Worm (Caenorhabditis elegans) whole organism, L4 larva: ENCODE data around the gene W01D2.6.

ENCODE experiments used
- D1046.2 ChIP-seq: fragments of 200-800 bp; sonication (Bioruptor generic); IDR thresholded peaks from 2 replicates; pipeline ENCODE4 v1.3.6; 2022; ENCODE audit warnings: missing genetic modification characterization, missing compliant biosample characterization
- F49E8.2 ChIP-seq: sonication (generic microtip); optimal IDR thresholded peaks from 2 replicates; lab custom pipeline; 2016; ENCODE audit warnings: missing compliant biosample characterization, mild to moderate bottlenecking, missing genetic modification characterization, borderline replicate concordance
- R02D3.7 ChIP-seq: fragments of 150-350 bp; sonication (generic microtip); optimal IDR thresholded peaks from 3 replicates; lab custom pipeline; 2014; ENCODE audit warnings: missing biosample characterization, missing genetic modification characterization
- T20F7.1 ChIP-seq: fragments of 200-800 bp; sonication (Bioruptor generic); optimal IDR thresholded peaks from 2 replicates; lab custom pipeline; 2018; ENCODE audit warnings: mild to moderate bottlenecking, missing genetic modification characterization, missing compliant biosample characterization
- T26A8.4 ChIP-seq: fragments of 200-800 bp; sonication (Bioruptor generic); IDR thresholded peaks from 2 replicates; pipeline ENCODE4 v1.3.6; 2022; ENCODE audit warnings: missing genetic modification characterization, missing compliant biosample characterization
- Y75B8A.6 ChIP-seq: fragments of 200-800 bp; sonication (Bioruptor generic); IDR thresholded peaks from 2 replicates; pipeline ENCODE4 v1.3.6; 2022; ENCODE audit warnings: missing genetic modification reagents, missing genetic modification characterization, missing compliant biosample characterization
- aha-1 ChIP-seq: fragments of 150-350 bp; peaks from one replicate; lab custom pipeline; 2014; ENCODE audit warnings: missing biosample characterization, missing genetic modification characterization
- ceh-20 ChIP-seq: fragments of 200-800 bp; sonication (Bioruptor generic); IDR thresholded peaks from 2 replicates; pipeline ENCODE4 v1.3.6; 2022; ENCODE audit warnings: missing genetic modification reagents, missing genetic modification characterization, missing compliant biosample characterization
- ceh-28 ChIP-seq: fragments of 150-350 bp; optimal IDR thresholded peaks from 2 replicates; lab custom pipeline; 2014; ENCODE audit warnings: missing biosample characterization, missing genetic modification reagents, missing genetic modification characterization
- ctbp-1 ChIP-seq: fragments of 200-800 bp; sonication (Bioruptor generic); IDR thresholded peaks from 2 replicates; pipeline ENCODE4 v1.3.6; 2022; ENCODE audit warnings: missing genetic modification reagents, missing genetic modification characterization, missing compliant biosample characterization
- dmd-6 ChIP-seq: fragments of 200-800 bp; sonication (Bioruptor generic); IDR thresholded peaks from 2 replicates; pipeline ENCODE4 v1.3.6; 2022; ENCODE audit warnings: missing genetic modification reagents, missing genetic modification characterization, missing compliant biosample characterization
- dmd-8 ChIP-seq: fragments of 200-800 bp; sonication (Bioruptor generic); IDR thresholded peaks from 2 replicates; pipeline ENCODE4 v1.3.6; 2022; ENCODE audit warnings: missing genetic modification characterization, missing compliant biosample characterization
- dmd-9 ChIP-seq: fragments of 200-800 bp; sonication (Bioruptor generic); IDR thresholded peaks from 2 replicates; pipeline ENCODE4 v1.3.6; 2022; ENCODE audit warnings: missing genetic modification reagents, missing genetic modification characterization, missing compliant biosample characterization
- dpl-1 ChIP-seq: fragments of 150-350 bp; optimal IDR thresholded peaks from 2 replicates; lab custom pipeline; 2014; ENCODE audit warnings: missing biosample characterization, missing genetic modification reagents, missing genetic modification characterization
- duxl-1 ChIP-seq: sonication (generic microtip); optimal IDR thresholded peaks from 2 replicates; lab custom pipeline; 2016; ENCODE audit warnings: mild to moderate bottlenecking, missing genetic modification characterization, moderate library complexity, missing compliant biosample characterization; ENCODE audit not compliant: poor library complexity
- egl-43 ChIP-seq: fragments of 200-800 bp; sonication (Bioruptor generic); IDR thresholded peaks from 2 replicates; pipeline ENCODE4 v1.3.6; 2022; ENCODE audit warnings: missing genetic modification reagents, missing genetic modification characterization, missing compliant biosample characterization
- hlh-11 ChIP-seq: fragments of 200-800 bp; sonication (Bioruptor generic); optimal IDR thresholded peaks from 2 replicates; lab custom pipeline; 2018; ENCODE audit warnings: mild to moderate bottlenecking, missing genetic modification characterization, missing compliant biosample characterization
- lim-7 ChIP-seq: fragments of 200-800 bp; sonication (Bioruptor generic); IDR thresholded peaks from 2 replicates; pipeline ENCODE4 v1.3.6; 2022; ENCODE audit warnings: missing genetic modification characterization, missing compliant biosample characterization
- lin-38 ChIP-seq: fragments of 200-800 bp; sonication (Bioruptor generic); IDR thresholded peaks from 2 replicates; pipeline ENCODE4 v1.3.6; 2022; ENCODE audit warnings: missing genetic modification reagents, missing genetic modification characterization, missing compliant biosample characterization
- lsy-2 ChIP-seq, 2 experiments: fragments of 150-350 bp in 1 of 2; sonication (generic microtip) in 1 of 2; optimal IDR thresholded peaks; 2 replicates each; lab custom pipeline; 2014 to 2017; ENCODE audit warnings: missing biosample characterization in 2 of 2, missing genetic modification characterization in 2 of 2
- madf-5 ChIP-seq, 2 experiments: fragments of 200-800 bp; sonication (Bioruptor generic); IDR thresholded peaks; 2 replicates each; pipeline ENCODE4 v1.3.6; 2022; ENCODE audit warnings: missing compliant biosample characterization in 2 of 2, missing genetic modification characterization in 2 of 2
- madf-9 ChIP-seq: fragments of 200-800 bp; sonication (Bioruptor generic); conservative IDR thresholded peaks from 2 replicates; pipeline ENCODE4 v1.3.6; 2022; ENCODE audit warnings: missing genetic modification reagents, missing genetic modification characterization, missing compliant biosample characterization
- mdt-29 ChIP-seq: fragments of 200-800 bp; sonication (Bioruptor generic); IDR thresholded peaks from 2 replicates; pipeline ENCODE4 v1.3.6; 2022; ENCODE audit warnings: missing genetic modification reagents, missing genetic modification characterization, missing compliant biosample characterization
- mep-1 ChIP-seq: fragments of 150-350 bp; sonication (generic microtip); optimal IDR thresholded peaks from 3 replicates; lab custom pipeline; 2014; ENCODE audit warnings: missing biosample characterization, missing genetic modification characterization
- mes-2 ChIP-seq: sonication (generic microtip); optimal IDR thresholded peaks from 2 replicates; lab custom pipeline; 2016; ENCODE audit warnings: missing genotype, mild to moderate bottlenecking, missing genetic modification characterization, missing compliant biosample characterization; ENCODE audit not compliant: poor library complexity, severe bottlenecking
- mxl-3 ChIP-seq: fragments of 200-800 bp; sonication (Bioruptor generic); optimal IDR thresholded peaks from 2 replicates; lab custom pipeline; 2018; ENCODE audit warnings: mild to moderate bottlenecking, missing genetic modification characterization, missing compliant biosample characterization
- nhr-102 ChIP-seq: sonication (generic microtip); optimal IDR thresholded peaks from 2 replicates; lab custom pipeline; 2016; ENCODE audit warnings: mild to moderate bottlenecking, missing genetic modification characterization, moderate library complexity, missing compliant biosample characterization
- nhr-42 ChIP-seq: fragments of 200-800 bp; sonication (Bioruptor generic); IDR thresholded peaks from 2 replicates; pipeline ENCODE4 v1.3.6; 2022; ENCODE audit warnings: missing genetic modification characterization, missing compliant biosample characterization
- nhr-76 ChIP-seq: fragments of 150-350 bp; optimal IDR thresholded peaks from 2 replicates; lab custom pipeline; 2014; ENCODE audit warnings: missing biosample characterization, missing genetic modification characterization
- nhr-77 ChIP-seq: fragments of 150-350 bp; optimal IDR thresholded peaks from 2 replicates; lab custom pipeline; 2014; ENCODE audit warnings: missing biosample characterization, missing genetic modification characterization
- pha-4 ChIP-seq, 2 experiments: fragments of 150-350 bp in 1 of 2; fragments of 200-800 bp in 1 of 2; sonication (Bioruptor generic) in 1 of 2; IDR thresholded peaks in 1 of 2; optimal IDR thresholded peaks in 1 of 2; 2 replicates each; pipeline versions ENCODE4 v1.3.6 to Lab custom; 2014 to 2022; ENCODE audit warnings: missing genetic modification characterization in 2 of 2, missing genetic modification reagents in 2 of 2, missing biosample characterization in 1 of 2, missing compliant biosample characterization in 1 of 2
- set-16 ChIP-seq: fragments of 200-800 bp; sonication (Bioruptor generic); IDR thresholded peaks from 2 replicates; pipeline ENCODE4 v1.3.6; 2022; ENCODE audit warnings: missing genetic modification reagents, missing genetic modification characterization, missing compliant biosample characterization
- snpc-4 ChIP-seq: fragments of 150-350 bp; optimal IDR thresholded peaks from 2 replicates; lab custom pipeline; 2014; ENCODE audit warnings: missing biosample characterization, missing genetic modification characterization
- spr-1 ChIP-seq: sonication (generic microtip); optimal IDR thresholded peaks from 2 replicates; lab custom pipeline; 2016; ENCODE audit warnings: mild to moderate bottlenecking, missing genetic modification characterization, missing compliant biosample characterization
- spr-3 ChIP-seq: fragments of 200-800 bp; sonication (Bioruptor generic); optimal IDR thresholded peaks from 2 replicates; lab custom pipeline; 2018; ENCODE audit warnings: mild to moderate bottlenecking, missing genetic modification characterization, missing compliant biosample characterization
- unc-130 ChIP-seq: sonication (generic microtip); optimal IDR thresholded peaks from 2 replicates; lab custom pipeline; 2016; ENCODE audit warnings: missing genetic modification reagents, missing genetic modification characterization, missing compliant biosample characterization
- unc-62 ChIP-seq, 3 experiments: fragments of 150-350 bp in 1 of 3; sonication (generic microtip); optimal IDR thresholded peaks in 2 of 3; peaks in 1 of 3; 1 replicate in 1 of 3; 2 replicates in 2 of 3; lab custom pipeline; 2014 to 2017; ENCODE audit warnings: missing biosample characterization in 3 of 3, missing genetic modification characterization in 3 of 3, missing genetic modification reagents in 3 of 3, missing genotype in 1 of 3
- vab-7 ChIP-seq: fragments of 200-800 bp; sonication (Bioruptor generic); IDR thresholded peaks from 2 replicates; pipeline ENCODE4 v1.3.6; 2022; ENCODE audit warnings: missing genetic modification reagents, missing genetic modification characterization, missing compliant biosample characterization
- zfp-3 ChIP-seq: fragments of 200-800 bp; sonication (Bioruptor generic); conservative IDR thresholded peaks from 2 replicates; pipeline ENCODE4 v1.3.6; 2022; ENCODE audit warnings: missing genetic modification reagents, missing genetic modification characterization, missing compliant biosample characterization
- ztf-11 ChIP-seq: fragments of 150-350 bp; optimal IDR thresholded peaks from 2 replicates; lab custom pipeline; 2014; ENCODE audit warnings: missing biosample characterization, missing genetic modification characterization

Gene W01D2.6

DNA sequence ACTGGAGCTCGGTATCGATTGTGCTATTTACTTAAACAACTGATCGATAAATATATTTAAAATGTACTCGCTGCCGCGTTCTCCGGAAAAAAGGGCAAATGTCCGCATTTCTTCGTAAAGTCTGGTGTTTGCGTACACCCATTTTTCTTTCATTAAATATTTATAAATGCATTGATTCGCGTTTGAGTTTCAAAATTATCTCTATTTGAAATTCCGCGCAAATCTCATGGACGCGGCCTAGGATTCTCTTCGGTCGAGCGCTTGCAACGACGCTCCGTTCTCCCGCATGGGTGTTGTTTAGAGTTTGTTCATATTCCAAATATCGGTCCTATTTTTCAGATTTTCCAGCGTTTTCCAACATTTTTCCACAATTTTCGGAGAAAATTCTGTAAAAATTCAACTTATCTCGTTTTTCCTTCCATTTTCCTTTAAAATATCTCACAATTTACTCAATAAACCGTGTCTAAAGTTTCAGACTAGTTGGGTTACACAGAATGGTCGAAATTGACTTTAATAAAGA lies 13.8 kb upstream of the W01D2.6 start, which contains the start of gene eif-3.B (continued):
- TF ChIP-seq pha-4 (GFP tag; IDR thresholded peaks at IDR 0.05; lab: Robert Waterston, UW) (peak; percentile 59; the same call in 1 of the 2 replicates), pha-4 (tag; optimal IDR thresholded peaks at IDR 0.05; lab: Kevin White, UChicago) (peak; percentile 69), ceh-20 (GFP tag; lab: Robert Waterston, UW) (peak; percentile 72; the same call in 1 of the 2 replicates), ceh-28 (tag; lab: Kevin White, UChicago) (peak; percentile 7), ztf-11 (tag; lab: Kevin White, UChicago) (no peak)

DNA sequence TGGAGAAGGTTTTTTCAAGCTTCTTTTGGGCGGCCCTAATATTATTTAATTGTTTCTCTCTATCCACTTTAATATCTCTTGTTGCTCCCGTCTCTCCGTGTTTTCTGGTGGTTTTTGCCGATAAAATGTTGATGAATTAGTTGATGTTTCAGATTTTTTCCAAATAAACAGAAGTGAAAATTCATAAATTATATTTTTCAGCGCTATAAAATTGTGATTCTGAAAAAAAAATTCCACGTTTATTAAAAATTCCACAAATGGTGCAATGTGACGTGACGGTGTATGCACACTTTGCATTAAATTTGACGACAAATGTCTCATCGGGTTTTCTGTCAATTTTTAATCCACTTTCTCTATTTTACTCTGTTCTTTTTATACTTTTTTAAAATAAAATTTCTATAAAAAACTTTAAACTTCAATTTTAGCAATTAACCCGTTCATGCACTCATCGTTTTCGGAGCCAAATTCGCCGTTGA lies 10.7 kb upstream of the W01D2.6 start, which contains the start of gene tbc-20:
Gene tbc-20, plus strand, starts transcription at position 426 of the 476 bp plus-strand sequence.
- TF ChIP-seq unc-62 (GFP tag; optimal IDR thresholded peaks at IDR 0.05 in 1 of 2; lab: Kevin White, UChicago) (peak in 1 of 2 experiments; percentile 54), unc-62 (tag; optimal IDR thresholded peaks at IDR 0.05; lab: Kevin White, UChicago) (no peak), lsy-2 (tag; optimal IDR thresholded peaks at IDR 0.05; lab: Kevin White, UChicago) (peak in 1 of 2 experiments; percentile 71), mep-1 (tag; lab: Kevin White, UChicago) (peak; percentile 13), T26A8.4 (GFP tag; lab: Robert Waterston, UW) (no peak), nhr-76 (peak; percentile 23), D1046.2 (no peak), T20F7.1 (GFP tag; lab: Kevin White, UChicago) (peak; percentile 70), dpl-1 (peak; percentile 61), nhr-102 (tag; lab: Kevin White, UChicago) (peak; percentile 9), egl-43 (GFP tag; lab: Robert Waterston, UW) (no peak), mes-2 (tag; lab: Kevin White, UChicago) (peak; percentile 64), lin-38 (peak; percentile 44; the same call in 1 of the 2 replicates), aha-1 (tag; lab: Kevin White, UChicago) (peak; percentile 94), nhr-77 (tag; lab: Kevin White, UChicago) (no peak), F49E8.2 (tag; lab: Kevin White, UChicago) (peak; percentile 39), Y75B8A.6 (GFP tag; lab: Robert Waterston, UW) (no peak)

DNA sequence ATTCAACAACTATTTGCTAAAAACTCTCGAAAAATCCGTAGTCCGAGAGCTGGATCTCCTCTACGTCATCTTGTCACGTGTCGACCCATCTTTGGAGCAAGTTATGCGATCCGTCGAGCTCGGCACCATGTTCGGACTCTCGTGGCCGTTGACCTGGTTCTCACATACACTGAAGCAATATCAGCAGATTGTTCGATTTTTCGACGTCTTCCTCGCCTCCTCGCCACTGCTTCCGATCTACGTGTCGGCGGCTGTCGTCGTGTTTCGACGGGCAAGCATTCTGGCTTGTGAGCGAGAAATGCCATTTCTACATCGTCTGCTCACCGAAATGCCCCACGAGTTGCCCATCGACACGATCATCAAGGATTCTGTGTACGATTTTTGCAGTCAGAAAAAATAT lies 9.4 kb upstream of the W01D2.6 start:
- TF ChIP-seq nhr-42 (GFP tag; lab: Robert Waterston, UW) = 0 out of 2 replicates have a peak, but pooled peaks have one; percentile 62
- peak; percentile 28; the same call in 1 of the 2 replicates for TF ChIP-seq set-16 (GFP tag; lab: Robert Waterston, UW)
- TF ChIP-seq ctbp-1 (GFP tag; lab: Robert Waterston, UW) = 0 out of 2 replicates have a peak, but pooled peaks have one; percentile 7
- no peak for TF ChIP-seq D1046.2
- no peak for TF ChIP-seq spr-1 (tag; lab: Kevin White, UChicago)
- 0 out of 4 replicates have a peak, but pooled peaks of 1 of the 2 experiments have one; percentile 26 for TF ChIP-seq madf-5 (GFP tag; IDR thresholded peaks at IDR 0.05; lab: Robert Waterston, UW)
- peak; percentile 17; the same call in 1 of the 2 replicates for TF ChIP-seq dmd-6
- TF ChIP-seq dmd-9 (GFP tag; lab: Robert Waterston, UW) = 0 out of 2 replicates have a peak, but pooled peaks have one; percentile 54
- TF ChIP-seq zfp-3 (GFP tag; lab: Robert Waterston, UW) = 0 out of 2 replicates have a peak, but pooled peaks have one; percentile 10

DNA sequence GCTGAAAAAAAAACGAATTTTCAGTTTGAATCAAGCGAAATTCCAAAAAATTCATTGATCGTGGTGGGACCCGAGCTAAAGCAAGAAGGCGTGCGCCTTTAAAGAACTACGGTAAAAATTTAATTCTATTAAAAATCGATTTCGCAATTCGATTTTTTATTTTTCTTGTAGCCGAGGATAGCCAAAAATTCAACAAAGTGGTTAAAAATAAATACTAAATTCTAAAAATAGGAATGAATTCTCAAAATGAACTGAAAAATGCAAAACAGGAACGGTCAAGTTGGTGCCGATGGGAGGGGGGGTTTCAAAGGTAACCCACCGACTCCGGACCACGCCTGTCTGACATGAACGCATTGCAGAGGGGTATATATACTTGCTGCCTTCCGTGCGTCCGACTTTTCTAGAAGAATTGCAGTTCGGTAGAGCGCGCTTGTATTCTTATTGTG lies 7.7 kb upstream of the W01D2.6 start:
- no peak for TF ChIP-seq spr-3 (GFP tag; lab: Kevin White, UChicago)
- peak; percentile 87 for TF ChIP-seq snpc-4 (tag; lab: Kevin White, UChicago)
- peak; percentile 20 for TF ChIP-seq spr-1 (tag; lab: Kevin White, UChicago)
- TF ChIP-seq hlh-11 (tag; lab: Kevin White, UChicago) = peak; percentile 47
- no peak for TF ChIP-seq ctbp-1 (GFP tag; lab: Robert Waterston, UW)
- no peak for TF ChIP-seq R02D3.7
- TF ChIP-seq unc-130 (GFP tag; lab: Kevin White, UChicago) = no peak
- TF ChIP-seq pha-4 (GFP tag; IDR thresholded peaks at IDR 0.05; lab: Robert Waterston, UW) = peak; percentile 40; the same call in 1 of the 2 replicates
- TF ChIP-seq pha-4 (tag; optimal IDR thresholded peaks at IDR 0.05; lab: Kevin White, UChicago) = no peak
- peak; percentile 32 for TF ChIP-seq duxl-1
- TF ChIP-seq dmd-8 (GFP tag; lab: Robert Waterston, UW) = peak; percentile 59; the same call in 1 of the 2 replicates
- peak; percentile 61 for TF ChIP-seq dmd-6
- peak; percentile 53; the same call in 1 of the 2 replicates for TF ChIP-seq vab-7
- TF ChIP-seq nhr-42 (GFP tag; lab: Robert Waterston, UW) = peak; percentile 86
- 0 out of 2 replicates have a peak, but pooled peaks have one; percentile 63 for TF ChIP-seq madf-9
- TF ChIP-seq set-16 (GFP tag; lab: Robert Waterston, UW) = peak; percentile 23; the same call in 1 of the 2 replicates
- peak; percentile 26 for TF ChIP-seq mxl-3 (GFP tag; lab: Kevin White, UChicago)
- peak; percentile 65; the same call in 1 of the 2 replicates for TF ChIP-seq zfp-3 (GFP tag; lab: Robert Waterston, UW)
- TF ChIP-seq mdt-29 (GFP tag; lab: Robert Waterston, UW) = peak; percentile 50; the same call in 1 of the 2 replicates
- peak; percentile 68 for TF ChIP-seq dpl-1
- peak; percentile 59; the same call in 1 of the 2 replicates for TF ChIP-seq lim-7 (GFP tag; lab: Robert Waterston, UW)
- peak; percentile 68 for TF ChIP-seq egl-43 (GFP tag; lab: Robert Waterston, UW)
